Worm (Caenorhabditis elegans): ENCODE results near the gene thoc-5.

ce11 chrIII:5349250-5349649 lies at the start of gene thoc-5:
- TF ChIP-seq alr-1 (tag; optimal IDR thresholded peaks at IDR 0.05) (no peak), mdl-1 (tag; optimal IDR thresholded peaks at IDR 0.05) (no peak), nhr-11 (tag; optimal IDR thresholded peaks at IDR 0.05) (no peak), ZK546.5 (tag; optimal IDR thresholded peaks at IDR 0.05) (no peak), elt-3 (tag; optimal IDR thresholded peaks at IDR 0.05) (no peak), elt-1 (tag; optimal IDR thresholded peaks at IDR 0.05) (no peak), skn-1 (tag; optimal IDR thresholded peaks at IDR 0.05) (no peak), ztf-11 (tag; optimal IDR thresholded peaks at IDR 0.05) (no peak), egl-27 (tag; optimal IDR thresholded peaks at IDR 0.05) (peak; percentile 67), peb-1 (tag; optimal IDR thresholded peaks at IDR 0.05) (no peak), unc-62 (GFP tag; optimal IDR thresholded peaks at IDR 0.05) (no peak)
